Worm (Caenorhabditis elegans) whole organism, early embryonic: ENCODE results near the gene ZC262.13.

ENCODE experiments used
- B0310.2 ChIP-seq: sonication (generic microtip); optimal IDR thresholded peaks from 2 replicates; lab custom pipeline; 2016; ENCODE audit warnings: mild to moderate bottlenecking, missing genetic modification characterization, missing compliant biosample characterization
- ama-1 ChIP-seq: fragments of 150-350 bp; optimal IDR thresholded peaks from 2 replicates; lab custom pipeline; 2014
- hmbx-1 ChIP-seq: sonication (generic microtip); optimal IDR thresholded peaks from 2 replicates; lab custom pipeline; 2016; ENCODE audit warnings: mild to moderate bottlenecking, missing genetic modification characterization, missing compliant biosample characterization
- tbx-11 ChIP-seq: fragments of 200-800 bp; sonication (Bioruptor generic); IDR thresholded peaks from 2 replicates; pipeline ENCODE4 v1.3.6; 2022; ENCODE audit warnings: missing genetic modification characterization, missing compliant biosample characterization

DNA sequence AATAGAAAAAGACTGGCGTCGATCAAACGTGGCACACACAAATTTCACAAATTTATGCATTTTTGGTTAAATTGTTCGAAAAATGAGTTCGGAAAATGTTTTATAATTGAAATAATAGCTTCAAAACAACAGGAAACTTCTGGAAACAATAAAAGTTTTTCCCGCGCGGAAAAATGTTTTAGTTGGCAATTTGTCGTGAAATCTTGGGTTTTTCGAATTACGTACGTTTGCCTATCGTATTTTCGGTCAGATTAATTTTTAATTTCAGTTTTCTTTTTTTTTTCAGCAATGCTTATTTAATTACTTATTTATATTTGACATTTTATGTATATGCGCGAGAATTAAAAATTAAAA is 29.4 kb downstream of the ZC262.13 start:
- TF ChIP-seq B0310.2 = no peak
- TF ChIP-seq tbx-11 (GFP tag; lab: Robert Waterston, UW) = no peak
- no peak for TF ChIP-seq ama-1 (lab: Kevin White, UChicago)
- TF ChIP-seq hmbx-1 = no peak
